Fruit fly (Drosophila melanogaster) whole organism, prepupa: ENCODE measurements around the gene CG15456.
A peak's percentile ranks its signal among the peaks of the same experiment; 100 is the strongest.

ENCODE experiments used
- CG11294 ChIP-seq: fragments of 200-800 bp; sonication (Bioruptor generic); IDR thresholded peaks from 2 replicates; pipeline ENCODE4 v1.3.6; 2022; ENCODE audit warnings: missing biosample characterization, missing genetic modification characterization
- CG11762 ChIP-seq: fragments of 200-800 bp; sonication (Bioruptor generic); optimal IDR thresholded peaks from 3 replicates; lab custom pipeline; 2016; ENCODE audit warnings: missing biosample characterization, missing genetic modification characterization; ENCODE audit not compliant: insufficient read depth
- CG11902 ChIP-seq: fragments of 200-800 bp; sonication (Bioruptor generic); optimal IDR thresholded peaks from 3 replicates; lab custom pipeline; 2016; ENCODE audit warnings: missing biosample characterization, missing genetic modification characterization
- CG15336 ChIP-seq: fragments of 200-800 bp; sonication (Bioruptor generic); IDR thresholded peaks from 2 replicates; pipeline ENCODE4 v1.3.6; 2022; ENCODE audit warnings: missing biosample characterization, missing genetic modification characterization
- CG16779 ChIP-seq: fragments of 200-800 bp; sonication (Bioruptor generic); optimal IDR thresholded peaks from 3 replicates; lab custom pipeline; 2017; ENCODE audit warnings: missing biosample characterization, mild to moderate bottlenecking, missing genetic modification characterization
- CG3032 ChIP-seq: fragments of 200-800 bp; optimal IDR thresholded peaks from 2 replicates; lab custom pipeline; 2019; ENCODE audit warnings: missing biosample characterization, mild to moderate bottlenecking, missing genetic modification characterization, moderate library complexity
- CG31627 ChIP-seq: fragments of 200-800 bp; sonication (Bioruptor generic); optimal IDR thresholded peaks from 3 replicates; lab custom pipeline; 2016; ENCODE audit warnings: missing biosample characterization, missing genetic modification characterization
- CG32006 ChIP-seq: fragments of 200-800 bp; sonication (Bioruptor generic); optimal IDR thresholded peaks from 3 replicates; lab custom pipeline; 2017; ENCODE audit warnings: missing biosample characterization, mild to moderate bottlenecking, missing genetic modification characterization
- CG6276 ChIP-seq: fragments of 200-800 bp; sonication (Bioruptor generic); optimal IDR thresholded peaks from 2 replicates; lab custom pipeline; 2017; ENCODE audit warnings: missing biosample characterization, mild to moderate bottlenecking, missing genetic modification characterization
- CG6792 ChIP-seq: fragments of 200-800 bp; sonication (Bioruptor generic); optimal IDR thresholded peaks from 3 replicates; lab custom pipeline; 2016; ENCODE audit warnings: missing biosample characterization, missing genetic modification characterization
- CG6808 ChIP-seq: fragments of 200-800 bp; sonication (Bioruptor generic); optimal IDR thresholded peaks from 3 replicates; lab custom pipeline; 2017; ENCODE audit warnings: missing biosample characterization, missing genetic modification characterization, mild to moderate bottlenecking, moderate library complexity, missing genetic modification reagents
- CG9139 ChIP-seq: fragments of 200-800 bp; sonication (Bioruptor generic); optimal IDR thresholded peaks from 3 replicates; lab custom pipeline; 2017; ENCODE audit warnings: missing biosample characterization, mild to moderate bottlenecking, missing genetic modification characterization
- Eip78C ChIP-seq: fragments of 200-800 bp; sonication (Bioruptor generic); peaks from one replicate; lab custom pipeline; 2016; ENCODE audit warnings: missing biosample characterization, missing genetic modification characterization
- Eip93F ChIP-seq: fragments of 200-800 bp; sonication (Bioruptor generic); optimal IDR thresholded peaks from 2 replicates; lab custom pipeline; 2016; ENCODE audit warnings: missing biosample characterization, mild to moderate bottlenecking, missing genetic modification characterization
- Ets21C ChIP-seq: fragments of 200-800 bp; sonication (Bioruptor generic); optimal IDR thresholded peaks from 3 replicates; lab custom pipeline; 2016; ENCODE audit warnings: missing biosample characterization, missing genetic modification characterization
- Ets96B ChIP-seq: fragments of 200-800 bp; optimal IDR thresholded peaks from 2 replicates; lab custom pipeline; 2019; ENCODE audit warnings: missing biosample characterization, mild to moderate bottlenecking, missing genetic modification characterization, moderate library complexity
- Hr38 ChIP-seq: sonication (Bioruptor generic); optimal IDR thresholded peaks from 2 replicates; lab custom pipeline; 2016; ENCODE audit warnings: missing biosample characterization, missing genetic modification characterization
- Hr39 ChIP-seq: fragments of 200-800 bp; sonication (Bioruptor generic); optimal IDR thresholded peaks from 2 replicates; lab custom pipeline; 2016; ENCODE audit warnings: missing biosample characterization, missing genetic modification characterization
- Met ChIP-seq: fragments of 200-800 bp; sonication (Bioruptor generic); optimal IDR thresholded peaks from 3 replicates; lab custom pipeline; 2016; ENCODE audit warnings: missing biosample characterization, missing genetic modification characterization
- OdsH ChIP-seq: fragments of 200-800 bp; sonication (Bioruptor generic); optimal IDR thresholded peaks from 3 replicates; lab custom pipeline; 2016; ENCODE audit warnings: missing biosample characterization, missing genetic modification characterization
- Smox ChIP-seq: fragments of 200-800 bp; sonication (Bioruptor generic); optimal IDR thresholded peaks from 3 replicates; lab custom pipeline; 2016; ENCODE audit warnings: missing biosample characterization, missing genetic modification characterization
- Sox102F ChIP-seq: fragments of 200-800 bp; sonication (Bioruptor generic); optimal IDR thresholded peaks from 2 replicates; lab custom pipeline; 2016; ENCODE audit warnings: missing biosample characterization, mild to moderate bottlenecking, missing genetic modification characterization
- Sox14 ChIP-seq: fragments of 200-800 bp; sonication (Bioruptor generic); optimal IDR thresholded peaks from 3 replicates; lab custom pipeline; 2016; ENCODE audit warnings: missing biosample characterization, missing genetic modification characterization
- Sox15 ChIP-seq: fragments of 200-800 bp; sonication (Bioruptor generic); optimal IDR thresholded peaks from 3 replicates; lab custom pipeline; 2016; ENCODE audit warnings: missing biosample characterization, missing genetic modification characterization
- achi ChIP-seq: fragments of 200-800 bp; sonication (Bioruptor generic); optimal IDR thresholded peaks from 3 replicates; lab custom pipeline; 2016; ENCODE audit warnings: missing biosample characterization, missing genetic modification characterization
- acj6 ChIP-seq: fragments of 200-800 bp; sonication (Bioruptor generic); optimal IDR thresholded peaks from 3 replicates; lab custom pipeline; 2016; ENCODE audit warnings: missing biosample characterization, missing genetic modification characterization
- cyc ChIP-seq: fragments of 200-800 bp; sonication (Bioruptor generic); optimal IDR thresholded peaks from 3 replicates; lab custom pipeline; 2016; ENCODE audit warnings: missing biosample characterization, missing genetic modification characterization
- dac ChIP-seq: fragments of 200-800 bp; sonication (Bioruptor generic); optimal IDR thresholded peaks from 2 replicates; lab custom pipeline; 2017; ENCODE audit warnings: missing biosample characterization, mild to moderate bottlenecking, missing genetic modification characterization
- dsx ChIP-seq: fragments of 200-800 bp; optimal IDR thresholded peaks from 3 replicates; lab custom pipeline; 2019; ENCODE audit warnings: missing biosample characterization, mild to moderate bottlenecking, missing genetic modification characterization, moderate library complexity; ENCODE audit not compliant: poor library complexity, severe bottlenecking
- eg ChIP-seq: fragments of 200-800 bp; sonication (Bioruptor generic); IDR thresholded peaks from 3 replicates; pipeline ENCODE4 v1.3.6; 2022; ENCODE audit warnings: missing biosample characterization, missing genetic modification characterization
- esn ChIP-seq: fragments of 200-800 bp; sonication (Bioruptor generic); optimal IDR thresholded peaks from 2 replicates; lab custom pipeline; 2016; ENCODE audit warnings: missing biosample characterization, mild to moderate bottlenecking, missing genetic modification characterization, moderate library complexity
- fd59A ChIP-seq: fragments of 200-800 bp; sonication (Bioruptor generic); optimal IDR thresholded peaks from 2 replicates; lab custom pipeline; 2017; ENCODE audit warnings: missing biosample characterization, mild to moderate bottlenecking, missing genetic modification characterization, missing genetic modification reagents
- lz ChIP-seq: fragments of 200-800 bp; sonication (Bioruptor generic); optimal IDR thresholded peaks from 3 replicates; lab custom pipeline; 2016; ENCODE audit warnings: missing biosample characterization, missing genetic modification characterization
- net ChIP-seq: fragments of 200-800 bp; sonication (Bioruptor generic); optimal IDR thresholded peaks from 3 replicates; lab custom pipeline; 2016; ENCODE audit warnings: missing biosample characterization, missing genetic modification characterization
- salr ChIP-seq, 2 experiments: fragments of 200-800 bp; sonication (Bioruptor generic); optimal IDR thresholded peaks; 3 replicates each; lab custom pipeline; 2016 to 2018; ENCODE audit warnings: missing biosample characterization in 2 of 2, missing genetic modification characterization in 2 of 2, mild to moderate bottlenecking in 1 of 2
- spab ChIP-seq: fragments of 200-800 bp; sonication (Bioruptor generic); optimal IDR thresholded peaks from 2 replicates; lab custom pipeline; 2017; ENCODE audit warnings: missing biosample characterization, mild to moderate bottlenecking, missing genetic modification characterization, missing genetic modification reagents
- ss ChIP-seq, 2 experiments: fragments of 200-800 bp; sonication (Bioruptor generic); optimal IDR thresholded peaks; 2 replicates in 1 of 2; 3 replicates in 1 of 2; lab custom pipeline; 2017 to 2018; ENCODE audit warnings: mild to moderate bottlenecking in 2 of 2, missing biosample characterization in 2 of 2, missing genetic modification characterization in 2 of 2, moderate library complexity in 1 of 2
- topi ChIP-seq: fragments of 200-800 bp; sonication (Bioruptor generic); optimal IDR thresholded peaks from 3 replicates; lab custom pipeline; 2016; ENCODE audit warnings: missing biosample characterization, missing genetic modification characterization
- vri ChIP-seq: fragments of 200-800 bp; sonication (Bioruptor generic); optimal IDR thresholded peaks from 3 replicates; lab custom pipeline; 2016; ENCODE audit warnings: missing biosample characterization, mild to moderate bottlenecking, missing genetic modification characterization

The CG15456 gene

DNA sequence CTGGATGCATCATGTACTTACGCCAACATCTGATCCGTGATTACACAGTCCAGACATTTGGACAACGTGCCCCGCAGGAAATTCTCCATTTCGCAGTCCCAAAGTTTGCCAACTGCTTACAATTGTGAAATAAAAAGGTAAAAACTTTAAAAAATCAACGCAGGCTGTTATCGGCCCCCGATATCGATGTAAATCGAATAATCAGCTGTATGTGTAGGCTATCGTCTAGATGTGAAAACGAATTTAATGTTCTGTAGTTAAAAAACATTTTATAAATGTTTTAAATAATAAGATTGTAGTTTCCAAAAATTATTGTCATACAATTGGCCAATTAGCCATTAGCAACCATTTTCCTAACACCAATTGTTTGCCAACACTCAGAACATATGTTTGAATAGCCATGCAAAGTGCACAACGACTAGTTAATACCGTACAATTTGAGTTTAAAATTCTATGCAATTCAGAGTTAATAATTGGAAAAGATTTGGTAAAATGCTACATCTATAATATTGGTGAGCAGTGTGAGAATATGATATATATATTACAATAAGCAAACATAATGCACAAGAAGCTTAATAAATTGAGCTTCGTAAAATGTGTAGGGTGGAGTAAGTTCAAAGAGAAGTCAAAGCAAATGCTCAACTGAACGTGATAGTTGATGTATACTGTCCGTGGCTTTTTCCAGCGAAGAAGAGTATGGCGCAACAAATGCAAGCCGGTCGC is 2.8 kb upstream of the CG15456 start, which contains the start of the genes CG11710 and mal (continued):
- TF ChIP-seq CG15336 (GFP tag; lab: Robert Waterston, UW) (peak; percentile 84), esn (GFP tag; lab: Kevin White, UChicago) (peak; percentile 89), dac (GFP tag; lab: Kevin White, UChicago) (peak; percentile 49), ss (GFP tag; optimal IDR thresholded peaks at IDR 0.05; lab: Kevin White, UChicago) (peak in 1 of 2 experiments; percentile 87), OdsH (GFP tag; lab: Kevin White, UChicago) (peak; percentile 78), Ets96B (peak; percentile 82), CG6276 (GFP tag; lab: Kevin White, UChicago) (no peak), achi (GFP tag; lab: Kevin White, UChicago) (no peak), spab (GFP tag; lab: Kevin White, UChicago) (no peak), Smox (peak; percentile 83), Eip78C (GFP tag; lab: Kevin White, UChicago) (peak; percentile 95), fd59A (no peak), lz (GFP tag; lab: Kevin White, UChicago) (peak; percentile 87), CG6808 (GFP tag; lab: Kevin White, UChicago) (no peak), CG31627 (GFP tag; lab: Kevin White, UChicago) (peak; percentile 76), CG11294 (GFP tag; lab: Robert Waterston, UW) (peak; percentile 56; the same call in 1 of the 2 replicates), net (peak; percentile 56), salr (GFP tag; optimal IDR thresholded peaks at IDR 0.05; lab: Kevin White, UChicago) (no peak), CG11762 (GFP tag; lab: Kevin White, UChicago) (peak; percentile 76)
- TF ChIP-seq, all 60 proteins: peak for 47

- TF ChIP-seq acj6 (peak; percentile 19), Smox (no peak), Eip93F (GFP tag; lab: Kevin White, UChicago) (no peak), spab (GFP tag; lab: Kevin White, UChicago) (no peak), cyc (GFP tag; lab: Kevin White, UChicago) (peak; percentile 25), esn (GFP tag; lab: Kevin White, UChicago) (peak; percentile 33), topi (peak; percentile 31), CG3032 (tag; lab: Kevin White, UChicago) (peak; percentile 19), Eip78C (GFP tag; lab: Kevin White, UChicago) (peak; percentile 62), Hr39 (GFP tag; lab: Kevin White, UChicago) (peak; percentile 43), net (no peak), CG31627 (GFP tag; lab: Kevin White, UChicago) (peak; percentile 45), Sox14 (GFP tag; lab: Kevin White, UChicago) (peak; percentile 53), CG32006 (GFP tag; lab: Kevin White, UChicago) (no peak), lz (GFP tag; lab: Kevin White, UChicago) (peak; percentile 20)
These were observed 3.1 kb downstream of the CG15456 start, which contains the start of the genes Pp4-19C and cactin for dm6 chrX:20423747-20424165. TSS of gene Pp4-19C (minus strand) at chrX:20424002. TSS of gene cactin (plus strand) at chrX:20424069.

- TF ChIP-seq Ets21C, result no peak
- no peak for TF ChIP-seq CG11902
- TF ChIP-seq Sox102F (GFP tag; lab: Kevin White, UChicago), result no peak
- TF ChIP-seq CG15336 (GFP tag; lab: Robert Waterston, UW), result 0 out of 2 replicates have a peak, but pooled peaks have one; percentile 8
- TF ChIP-seq Eip78C (GFP tag; lab: Kevin White, UChicago), result peak; percentile 69
These were observed 3.7 kb downstream of the CG15456 start for dm6 chrX:20423158-20423557.

DNA sequence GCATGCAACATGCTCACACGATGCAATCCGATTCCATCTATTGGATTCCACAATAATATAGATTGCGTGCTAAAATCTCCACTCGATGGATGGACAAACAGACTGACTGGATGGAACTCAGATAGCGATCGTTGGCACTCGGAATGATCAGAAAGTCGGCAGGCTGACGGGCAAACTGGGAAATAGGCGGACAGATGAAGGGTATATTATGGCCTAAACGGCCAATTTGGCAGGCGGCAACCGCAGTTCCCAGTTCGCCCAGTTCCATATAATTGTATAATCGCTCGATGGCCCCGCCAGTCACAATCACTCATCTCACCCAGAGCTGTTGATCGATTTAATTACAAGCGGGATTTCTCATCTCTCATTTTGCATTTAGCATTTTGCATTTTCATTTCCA is 7.5 kb downstream of the CG15456 start, which contains the start of gene Obp19d:
Gene Obp19d (plus strand): TSS at position 301 of the 400 bp plus-strand sequence.
- TF ChIP-seq Met (GFP tag; lab: Kevin White, UChicago) (no peak), CG9139 (GFP tag; lab: Kevin White, UChicago) (no peak), Eip78C (GFP tag; lab: Kevin White, UChicago) (no peak), Eip93F (GFP tag; lab: Kevin White, UChicago) (no peak), CG31627 (GFP tag; lab: Kevin White, UChicago) (no peak), Sox14 (GFP tag; lab: Kevin White, UChicago) (no peak), CG6792 (GFP tag; lab: Kevin White, UChicago) (no peak), eg (no peak), Sox15 (GFP tag; lab: Kevin White, UChicago) (no peak), Hr38 (no peak), esn (GFP tag; lab: Kevin White, UChicago) (no peak), vri (GFP tag; lab: Kevin White, UChicago) (no peak), Ets21C (no peak), CG16779 (tag; lab: Kevin White, UChicago) (no peak), dsx (GFP tag; lab: Kevin White, UChicago) (no peak), lz (GFP tag; lab: Kevin White, UChicago) (no peak)
